Fruit fly (Drosophila melanogaster) S2 (cell line): ENCODE measurements around the gene Mlc2.

Source experiments
- CG8478 ChIP-seq: fragments of >200 bp; optimal IDR thresholded peaks from 2 replicates; lab custom pipeline; 2018
- CTCF ChIP-seq, 2 experiments: fragments of >200 bp; optimal IDR thresholded peaks; 2 replicates each; lab custom pipeline; 2018

- TF ChIP-seq CG8478 (lab: Kevin White, UChicago): no peak
- no peak for TF ChIP-seq CTCF (optimal IDR thresholded peaks at IDR 0.05; lab: Kevin White, UChicago)
Measured at dm6 chr3R:30134063-30135047, 40.0 kb downstream of the Mlc2 start, which contains the start of gene Tpi.
